Fruit fly (Drosophila melanogaster): Measurements from ENCODE around the gene Jon25Biii.

The Jon25Biii gene

dm6 chr2L:4976988-4977551 lies 26.5 kb upstream of the Jon25Biii start, which contains the start of the genes Gmd and CG3792 (continued):
- TF ChIP-seq tx (GFP tag; optimal IDR thresholded peaks at IDR 0.05) (peak; percentile 94), odd (GFP tag; optimal IDR thresholded peaks at IDR 0.05) (peak; percentile 91), CG11398 (GFP tag; optimal IDR thresholded peaks at IDR 0.05) (peak; percentile 88), chn (GFP tag; optimal IDR thresholded peaks at IDR 0.05) (peak; percentile 96), Mes4 (GFP tag; optimal IDR thresholded peaks at IDR 0.05) (peak; percentile 87), ash1 (GFP tag; optimal IDR thresholded peaks at IDR 0.05) (peak; percentile 9), YL-1 (GFP tag; optimal IDR thresholded peaks at IDR 0.05) (peak; percentile 82), CG10209 (GFP tag; optimal IDR thresholded peaks at IDR 0.05) (peak; percentile 94), zen2 (GFP tag; IDR thresholded peaks at IDR 0.05; ENCODE audit: partially characterized antibody) (peak; percentile 72; the same call in 2 of the 3 replicates), otp (GFP tag; IDR thresholded peaks at IDR 0.05) (peak; percentile 89), Hand (GFP tag; optimal IDR thresholded peaks at IDR 0.05) (peak; percentile 68), CG11696 (GFP tag; IDR thresholded peaks at IDR 0.05) (peak; percentile 89), CG17385 (GFP tag; optimal IDR thresholded peaks at IDR 0.05) (peak; percentile 85), p53 (GFP tag; optimal IDR thresholded peaks at IDR 0.05) (peak; percentile 86), CG17186 (GFP tag; optimal IDR thresholded peaks at IDR 0.05) (peak; percentile 63), CG43689 (GFP tag; IDR thresholded peaks at IDR 0.05) (peak; percentile 87), jumu (GFP tag; optimal IDR thresholded peaks at IDR 0.05) (peak; percentile 95), CG11456 (GFP tag; IDR thresholded peaks at IDR 0.05) (peak; percentile 96), peb (GFP tag; IDR thresholded peaks at IDR 0.05) (peak; percentile 96), Hr39 (optimal IDR thresholded peaks at IDR 0.05) (no peak), CG3995 (GFP tag; optimal IDR thresholded peaks at IDR 0.05) (peak; percentile 85), CG8281 (tag; optimal IDR thresholded peaks at IDR 0.05) (no peak), trem (tag; optimal IDR thresholded peaks at IDR 0.05) (peak; percentile 94), CG30403 (GFP tag; optimal IDR thresholded peaks at IDR 0.05) (peak; percentile 97), Dad (GFP tag; optimal IDR thresholded peaks at IDR 0.05) (peak; percentile 94), Stat92E (GFP tag; optimal IDR thresholded peaks at IDR 0.05) (peak in 1 of 3 experiments; percentile 82), CG15011 (GFP tag; optimal IDR thresholded peaks at IDR 0.05) (no peak), CG9876 (GFP tag; optimal IDR thresholded peaks at IDR 0.05) (peak; percentile 75), C15 (GFP tag; IDR thresholded peaks at IDR 0.05) (peak; percentile 92), CG9215 (GFP tag; IDR thresholded peaks at IDR 0.05) (peak; percentile 96), CrebB (tag; optimal IDR thresholded peaks at IDR 0.05) (peak; percentile 77), zf30C (GFP tag; optimal IDR thresholded peaks at IDR 0.05) (peak; percentile 2), E2f1 (GFP tag; IDR thresholded peaks at IDR 0.05) (peak; percentile 96), CG15696 (tag; optimal IDR thresholded peaks at IDR 0.05) (peak; percentile 96), lilli (GFP tag; optimal IDR thresholded peaks at IDR 0.05) (peak; percentile 98), Hsf (GFP tag; optimal IDR thresholded peaks at IDR 0.05) (peak; percentile 97), bowl (GFP tag; IDR thresholded peaks at IDR 0.05) (peak; percentile 89), CG1233 (GFP tag; optimal IDR thresholded peaks at IDR 0.05) (peak; percentile 94), Atf6 (GFP tag; IDR thresholded peaks at IDR 0.05) (peak; percentile 97), Dip3 (GFP tag; optimal IDR thresholded peaks at IDR 0.05) (peak; percentile 92), al (GFP tag; IDR thresholded peaks at IDR 0.05) (peak; percentile 96), Scr (GFP tag; IDR thresholded peaks at IDR 0.05; ENCODE audit: partially characterized antibody) (peak; percentile 82), slbo (GFP tag; IDR thresholded peaks at IDR 0.05) (peak; percentile 98), CG10431 (GFP tag; optimal IDR thresholded peaks at IDR 0.05) (peak; percentile 82), tna (GFP tag; IDR thresholded peaks at IDR 0.05; ENCODE audit: partially characterized antibody) (peak; percentile 67), CG2678 (tag; optimal IDR thresholded peaks at IDR 0.05) (peak; percentile 97), CG9797 (GFP tag; optimal IDR thresholded peaks at IDR 0.05) (peak; percentile 45), CG10366 (GFP tag; IDR thresholded peaks at IDR 0.05) (peak; percentile 94), dimm (GFP tag; IDR thresholded peaks at IDR 0.05) (peak; percentile 84), Xrp1 (GFP tag; IDR thresholded peaks at IDR 0.05) (peak; percentile 98), H2.0 (GFP tag; IDR thresholded peaks at IDR 0.05) (peak; percentile 93)
